Worm (Caenorhabditis elegans) whole organism, L2 larva: ENCODE data around the gene Y69H2.15.

ENCODE experiments used
- ama-1 ChIP-seq: fragments of 150-350 bp; optimal IDR thresholded peaks from 2 replicates; lab custom pipeline; 2018; ENCODE audit warnings: inconsistent platforms
- crh-2 ChIP-seq: sonication (generic microtip); optimal IDR thresholded peaks from 2 replicates; lab custom pipeline; 2017; ENCODE audit warnings: missing biosample characterization, missing genetic modification characterization
- dmd-4 ChIP-seq: sonication (generic microtip); optimal IDR thresholded peaks from 2 replicates; lab custom pipeline; 2017; ENCODE audit warnings: missing biosample characterization, missing genetic modification characterization
- lin-13 ChIP-seq: fragments of 150-350 bp; optimal IDR thresholded peaks from 2 replicates; lab custom pipeline; 2014; ENCODE audit warnings: missing biosample characterization, missing genetic modification reagents, missing genetic modification characterization
- lsy-2 ChIP-seq, 2 experiments: fragments of 150-350 bp in 1 of 2; sonication (generic microtip) in 1 of 2; optimal IDR thresholded peaks; 2 replicates each; lab custom pipeline; 2014 to 2017; ENCODE audit warnings: missing biosample characterization in 2 of 2, missing genetic modification characterization in 2 of 2
- mdl-1 ChIP-seq, 2 experiments: fragments of 150-350 bp in 1 of 2; sonication (generic microtip) in 1 of 2; optimal IDR thresholded peaks; 2 replicates each; lab custom pipeline; 2017; ENCODE audit warnings: missing biosample characterization in 2 of 2, missing genetic modification characterization in 2 of 2
- nhr-11 ChIP-seq: fragments of 150-350 bp; optimal IDR thresholded peaks from 2 replicates; lab custom pipeline; 2014; ENCODE audit warnings: missing biosample characterization, missing genetic modification characterization
- nhr-23 ChIP-seq: fragments of 150-350 bp; optimal IDR thresholded peaks from 2 replicates; lab custom pipeline; 2014; ENCODE audit warnings: missing biosample characterization, missing genetic modification reagents, missing genetic modification characterization
- skn-1 ChIP-seq: sonication (generic microtip); optimal IDR thresholded peaks from 2 replicates; lab custom pipeline; 2017; ENCODE audit warnings: missing biosample characterization, missing genetic modification characterization
- sma-9 ChIP-seq, 2 experiments: fragments of 150-350 bp in 1 of 2; sonication (generic microtip) in 1 of 2; optimal IDR thresholded peaks; 2 replicates each; lab custom pipeline; 2014 to 2016; ENCODE audit warnings: missing genetic modification characterization in 2 of 2, mild to moderate bottlenecking in 1 of 2, missing biosample characterization in 1 of 2, missing compliant biosample characterization in 1 of 2, missing genetic modification reagents in 1 of 2, moderate library complexity in 1 of 2
- snpc-4 ChIP-seq: fragments of 150-350 bp; optimal IDR thresholded peaks from 2 replicates; lab custom pipeline; 2014; ENCODE audit warnings: missing biosample characterization, missing genetic modification characterization
- unc-62 ChIP-seq: fragments of 150-350 bp; optimal IDR thresholded peaks from 2 replicates; lab custom pipeline; 2014; ENCODE audit warnings: missing biosample characterization, missing genetic modification reagents, missing genetic modification characterization
- ztf-11 ChIP-seq: sonication (generic microtip); optimal IDR thresholded peaks from 2 replicates; lab custom pipeline; 2017; ENCODE audit warnings: missing biosample characterization, missing genetic modification characterization

- no peak for TF ChIP-seq sma-9 (GFP tag; optimal IDR thresholded peaks at IDR 0.05; lab: Kevin White, UChicago)
- no peak for TF ChIP-seq sma-9 (tag; optimal IDR thresholded peaks at IDR 0.05; lab: Kevin White, UChicago)
- no peak for TF ChIP-seq snpc-4 (tag; lab: Kevin White, UChicago)
- no peak for TF ChIP-seq lsy-2 (tag; optimal IDR thresholded peaks at IDR 0.05; lab: Kevin White, UChicago)
- no peak for TF ChIP-seq ztf-11
- no peak for TF ChIP-seq unc-62
- no peak for TF ChIP-seq crh-2 (tag; lab: Kevin White, UChicago)
- TF ChIP-seq nhr-11 (tag; lab: Kevin White, UChicago): no peak
- TF ChIP-seq mdl-1 (tag; optimal IDR thresholded peaks at IDR 0.05; lab: Kevin White, UChicago): no peak
- TF ChIP-seq skn-1 (tag; lab: Kevin White, UChicago): no peak
- no peak for TF ChIP-seq ama-1 (lab: Kevin White, UChicago)
- TF ChIP-seq lin-13 (GFP tag; lab: Kevin White, UChicago): no peak
- no peak for TF ChIP-seq nhr-23 (tag; lab: Kevin White, UChicago)
- TF ChIP-seq dmd-4 (tag; lab: Kevin White, UChicago): no peak
Observed at ce11 chrV:18576128-18576527, 50.5 kb downstream of the Y69H2.15 start.
